Worm (Caenorhabditis elegans) whole organism, L1 larva: Measurements from ENCODE around the gene F15E6.4.

Experiments used
- C04F5.9 ChIP-seq: sonication (generic microtip); optimal IDR thresholded peaks from 2 replicates; lab custom pipeline; 2016; ENCODE audit warnings: missing genetic modification characterization, missing compliant biosample characterization
- ama-1 ChIP-seq: fragments of 150-350 bp; optimal IDR thresholded peaks from 2 replicates; lab custom pipeline; 2014
- blmp-1 ChIP-seq: fragments of 150-350 bp; optimal IDR thresholded peaks from 2 replicates; lab custom pipeline; 2014; ENCODE audit warnings: missing biosample characterization, missing genetic modification characterization
- ceh-63 ChIP-seq: fragments of 200-800 bp; sonication (Bioruptor generic); optimal IDR thresholded peaks from 2 replicates; lab custom pipeline; 2018; ENCODE audit warnings: mild to moderate bottlenecking, missing genetic modification characterization, missing compliant biosample characterization
- ceh-88 ChIP-seq: fragments of 200-800 bp; sonication (Bioruptor generic); IDR thresholded peaks from 2 replicates; pipeline ENCODE4 v1.3.6; 2022; ENCODE audit warnings: missing genetic modification characterization, missing compliant biosample characterization
- ces-1 ChIP-seq: fragments of 150-350 bp; optimal IDR thresholded peaks from 2 replicates; lab custom pipeline; 2014; ENCODE audit warnings: missing biosample characterization, missing genetic modification reagents, missing genetic modification characterization
- dpl-1 ChIP-seq, 3 experiments: fragments of 150-350 bp in 2 of 3; sonication (generic microtip) in 1 of 3; optimal IDR thresholded peaks; 2 replicates each; lab custom pipeline; 2014 to 2017; ENCODE audit warnings: missing biosample characterization in 3 of 3, missing genetic modification characterization in 3 of 3, missing genetic modification reagents in 3 of 3
- efl-1 ChIP-seq, 4 experiments: fragments of 150-350 bp; optimal IDR thresholded peaks in 3 of 4; peaks in 1 of 4; 1 replicate in 1 of 4; 2 replicates in 3 of 4; lab custom pipeline; 2014; ENCODE audit warnings: missing biosample characterization in 2 of 4, missing genetic modification characterization in 2 of 4, missing genetic modification reagents in 2 of 4
- efl-3 ChIP-seq: fragments of 200-800 bp; sonication (Bioruptor generic); optimal IDR thresholded peaks from 2 replicates; lab custom pipeline; 2018; ENCODE audit warnings: mild to moderate bottlenecking, missing genetic modification characterization, missing compliant biosample characterization
- ets-5 ChIP-seq: fragments of 200-800 bp; sonication (Bioruptor generic); IDR thresholded peaks from 2 replicates; pipeline ENCODE4 v1.3.6; 2022; ENCODE audit warnings: missing genetic modification characterization, missing compliant biosample characterization
- fkh-10 ChIP-seq: sonication (generic microtip); optimal IDR thresholded peaks from 2 replicates; lab custom pipeline; 2017; ENCODE audit warnings: missing biosample characterization, missing genetic modification reagents, missing genetic modification characterization
- fkh-4 ChIP-seq: sonication (generic microtip); optimal IDR thresholded peaks from 2 replicates; lab custom pipeline; 2016; ENCODE audit warnings: missing compliant biosample characterization, missing genetic modification characterization, borderline replicate concordance
- grh-1 ChIP-seq: fragments of 200-800 bp; sonication (Bioruptor generic); IDR thresholded peaks from 2 replicates; pipeline ENCODE4 v1.3.6; 2022; ENCODE audit warnings: missing genetic modification reagents, missing genetic modification characterization, missing compliant biosample characterization
- hlh-17 ChIP-seq: fragments of 200-800 bp; sonication (Bioruptor generic); optimal IDR thresholded peaks from 2 replicates; lab custom pipeline; 2018; ENCODE audit warnings: missing genetic modification characterization, mild to moderate bottlenecking, missing compliant biosample characterization, moderate library complexity, borderline replicate concordance
- hlh-4 ChIP-seq: sonication (generic microtip); optimal IDR thresholded peaks from 2 replicates; lab custom pipeline; 2016; ENCODE audit warnings: mild to moderate bottlenecking, missing genetic modification characterization, missing compliant biosample characterization
- irx-1 ChIP-seq: sonication (generic microtip); optimal IDR thresholded peaks from 2 replicates; lab custom pipeline; 2016; ENCODE audit warnings: missing genetic modification characterization, missing compliant biosample characterization
- jun-1 ChIP-seq: fragments of 150-350 bp; optimal IDR thresholded peaks from 2 replicates; lab custom pipeline; 2014; ENCODE audit warnings: missing biosample characterization, missing genetic modification reagents, missing genetic modification characterization
- lin-14 ChIP-seq: fragments of 200-800 bp; sonication (Bioruptor generic); optimal IDR thresholded peaks from 2 replicates; lab custom pipeline; 2018; ENCODE audit warnings: mild to moderate bottlenecking, missing genetic modification characterization, moderate library complexity, missing compliant biosample characterization
- lin-35 ChIP-seq, 2 experiments: fragments of 150-350 bp; optimal IDR thresholded peaks; 2 replicates each; lab custom pipeline; 2014; ENCODE audit warnings: missing biosample characterization in 2 of 2, missing genetic modification characterization in 2 of 2, missing genetic modification reagents in 2 of 2
- mab-9 ChIP-seq: fragments of 200-800 bp; sonication (Bioruptor generic); IDR thresholded peaks from 2 replicates; pipeline ENCODE4 v1.3.6; 2022; ENCODE audit warnings: missing genetic modification reagents, missing genetic modification characterization, missing compliant biosample characterization
- nhr-19 ChIP-seq: fragments of 200-800 bp; sonication (Bioruptor generic); conservative IDR thresholded peaks from 2 replicates; pipeline ENCODE4 v1.3.6; 2022; ENCODE audit warnings: missing genetic modification characterization, missing compliant biosample characterization
- nhr-20 ChIP-seq: sonication (generic microtip); optimal IDR thresholded peaks from 2 replicates; lab custom pipeline; 2016; ENCODE audit warnings: mild to moderate bottlenecking, missing genetic modification characterization, missing compliant biosample characterization
- nhr-28 ChIP-seq: fragments of 150-350 bp; optimal IDR thresholded peaks from 2 replicates; lab custom pipeline; 2014; ENCODE audit warnings: missing biosample characterization, missing genetic modification characterization
- pag-3 ChIP-seq: sonication (generic microtip); optimal IDR thresholded peaks from 2 replicates; lab custom pipeline; 2017; ENCODE audit warnings: missing genetic modification characterization, mild to moderate bottlenecking, missing compliant biosample characterization, antibody characterized with exemption, borderline replicate concordance; ENCODE audit not compliant: insufficient read depth
- skn-1 ChIP-seq: fragments of 150-350 bp; optimal IDR thresholded peaks from 2 replicates; lab custom pipeline; 2014; ENCODE audit warnings: missing biosample characterization, missing genetic modification characterization
- snu-23 ChIP-seq: sonication (generic microtip); optimal IDR thresholded peaks from 2 replicates; lab custom pipeline; 2016; ENCODE audit warnings: missing genetic modification characterization, missing compliant biosample characterization
- tbx-2 ChIP-seq: sonication (generic microtip); optimal IDR thresholded peaks from 2 replicates; lab custom pipeline; 2016; ENCODE audit warnings: missing genetic modification characterization, missing compliant biosample characterization
- unc-86 ChIP-seq: sonication (generic microtip); optimal IDR thresholded peaks from 2 replicates; lab custom pipeline; 2016; ENCODE audit warnings: missing genetic modification characterization, missing compliant biosample characterization
- vab-15 ChIP-seq: sonication (generic microtip); optimal IDR thresholded peaks from 2 replicates; lab custom pipeline; 2017; ENCODE audit warnings: missing genotype, mild to moderate bottlenecking, missing genetic modification characterization, missing compliant biosample characterization
- ztf-4 ChIP-seq: fragments of 150-350 bp; optimal IDR thresholded peaks from 2 replicates; lab custom pipeline; 2014; ENCODE audit warnings: missing biosample characterization, missing genetic modification characterization

Gene F15E6.4

DNA sequence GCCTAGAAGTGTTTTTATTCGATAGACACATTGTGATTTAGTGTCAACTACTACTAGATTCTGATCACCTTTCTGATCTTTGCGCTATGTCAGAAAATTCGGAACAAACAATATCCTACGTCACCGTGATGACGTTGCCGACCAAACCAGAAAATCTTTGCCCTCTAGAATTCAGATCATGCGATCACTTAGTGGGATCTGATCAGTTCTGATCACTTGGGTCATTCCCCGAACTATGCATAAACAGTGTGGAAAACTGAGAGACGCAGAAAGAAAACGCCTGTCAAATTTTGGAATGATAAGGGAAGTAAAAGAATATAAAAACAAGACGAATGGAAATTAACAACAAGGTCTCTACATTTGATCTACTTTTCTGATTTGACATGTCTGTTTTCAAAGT lies 3.3 kb downstream of the F15E6.4 start, which contains the start of gene F15E6.3 (continued):
- TF ChIP-seq efl-3 (GFP tag; lab: Kevin White, UChicago) (no peak), nhr-20 (tag; lab: Kevin White, UChicago) (peak; percentile 79), jun-1 (tag; lab: Kevin White, UChicago) (no peak), tbx-2 (peak; percentile 46)
- TF ChIP-seq, all 84 proteins: peak for 14

- no peak for TF ChIP-seq nhr-19
- TF ChIP-seq dpl-1 (GFP tag; optimal IDR thresholded peaks at IDR 0.05; lab: Kevin White, UChicago), result no peak
- no peak for TF ChIP-seq unc-86
- TF ChIP-seq mab-9 (GFP tag; lab: Robert Waterston, UW), result no peak
- TF ChIP-seq irx-1 (tag; lab: Kevin White, UChicago), result no peak
- no peak for TF ChIP-seq grh-1
- no peak for TF ChIP-seq ceh-88 (GFP tag; lab: Robert Waterston, UW)
- no peak for TF ChIP-seq fkh-4 (tag; lab: Kevin White, UChicago)
- TF ChIP-seq pag-3 (tag; lab: Kevin White, UChicago), result no peak
- no peak for TF ChIP-seq lin-35 (GFP tag; optimal IDR thresholded peaks at IDR 0.05; lab: Kevin White, UChicago)
- TF ChIP-seq ets-5 (GFP tag; lab: Robert Waterston, UW), result no peak
- no peak for TF ChIP-seq jun-1 (tag; lab: Kevin White, UChicago)
- no peak for TF ChIP-seq hlh-4 (tag; lab: Kevin White, UChicago)
- no peak for TF ChIP-seq ceh-63 (GFP tag; lab: Kevin White, UChicago)
- TF ChIP-seq fkh-10 (GFP tag; lab: Kevin White, UChicago), result no peak
- TF ChIP-seq hlh-17 (GFP tag; lab: Kevin White, UChicago), result no peak
- TF ChIP-seq nhr-28, result no peak
These were observed 7.7 kb downstream of the F15E6.4 start, which contains the start of gene F15E6.9 for ce11 chrIV:4298983-4299382. TSS of gene F15E6.9 (minus strand) at chrIV:4299083.

ce11 chrIV:4299994-4300393 lies 8.7 kb downstream of the F15E6.4 start:
- TF ChIP-seq ztf-4 (tag; lab: Kevin White, UChicago), result no peak
- TF ChIP-seq efl-1 (optimal IDR thresholded peaks at IDR 0.05; lab: Kevin White, UChicago), result no peak
- peak in 1 of 2 experiments; percentile 30 for TF ChIP-seq efl-1 (GFP tag; optimal IDR thresholded peaks at IDR 0.05 in 1 of 2; lab: Kevin White, UChicago)
- peak; percentile 40 for TF ChIP-seq blmp-1 (tag; lab: Kevin White, UChicago)

DNA sequence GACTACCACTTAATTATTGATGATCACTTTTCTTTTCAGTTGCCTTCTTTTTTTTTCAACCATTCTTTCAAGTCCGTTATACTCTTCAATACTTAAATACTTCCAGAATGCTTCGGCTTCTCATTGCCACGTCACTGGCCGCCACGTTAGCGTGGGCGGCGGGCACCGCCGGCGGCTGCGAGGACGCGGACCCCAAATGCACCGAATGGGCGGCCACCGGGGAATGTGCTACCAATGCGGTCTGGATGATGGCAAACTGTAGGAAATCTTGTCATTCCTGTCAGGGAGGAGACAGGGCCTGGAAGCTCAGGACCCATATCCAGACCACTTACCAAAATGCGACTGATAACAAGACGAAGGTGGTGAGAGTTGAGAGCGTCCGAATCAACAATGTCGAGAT lies 9.9 kb downstream of the F15E6.4 start, which contains the start of gene lgc-22:
Gene lgc-22, plus strand, starts transcription at position 105 of the 400 bp plus-strand sequence.
- TF ChIP-seq nhr-28 (no peak), hlh-4 (tag; lab: Kevin White, UChicago) (no peak)

- no peak for TF ChIP-seq fkh-10 (GFP tag; lab: Kevin White, UChicago)
- TF ChIP-seq C04F5.9, result no peak
- no peak for TF ChIP-seq mab-9 (GFP tag; lab: Robert Waterston, UW)
- TF ChIP-seq skn-1 (tag; lab: Kevin White, UChicago), result no peak
- TF ChIP-seq ceh-88 (GFP tag; lab: Robert Waterston, UW), result no peak
- TF ChIP-seq snu-23 (GFP tag; lab: Kevin White, UChicago), result no peak
- TF ChIP-seq ces-1, result no peak
- TF ChIP-seq jun-1 (tag; lab: Kevin White, UChicago), result no peak
- no peak for TF ChIP-seq irx-1 (tag; lab: Kevin White, UChicago)
- no peak for TF ChIP-seq lin-14
- TF ChIP-seq blmp-1 (tag; lab: Kevin White, UChicago), result no peak
- TF ChIP-seq unc-86, result no peak
- no peak for TF ChIP-seq nhr-20 (tag; lab: Kevin White, UChicago)
- no peak for TF ChIP-seq lin-35 (GFP tag; optimal IDR thresholded peaks at IDR 0.05; lab: Kevin White, UChicago)
- TF ChIP-seq efl-1 (optimal IDR thresholded peaks at IDR 0.05; lab: Kevin White, UChicago), result no peak
- no peak for TF ChIP-seq efl-1 (GFP tag; optimal IDR thresholded peaks at IDR 0.05 in 1 of 2; lab: Kevin White, UChicago)
- TF ChIP-seq vab-15 (tag; lab: Kevin White, UChicago), result no peak
- no peak for TF ChIP-seq ama-1
These were observed 15.0 kb downstream of the F15E6.4 start for ce11 chrIV:4306317-4306716.
